Worm (Caenorhabditis elegans) whole organism, mixed stage, embryonic: Measurements from ENCODE around the gene npr-13.

Experiments used
- M03D4.4 ChIP-seq: sonication (generic microtip); optimal IDR thresholded peaks from 2 replicates; lab custom pipeline; 2017; ENCODE audit warnings: mild to moderate bottlenecking, missing genetic modification characterization, missing compliant biosample characterization
- ceh-39 ChIP-seq: fragments of 150-350 bp; optimal IDR thresholded peaks from 2 replicates; lab custom pipeline; 2014; ENCODE audit warnings: missing biosample characterization, missing genetic modification characterization
- lsy-2 ChIP-seq: fragments of 150-350 bp; optimal IDR thresholded peaks from 2 replicates; lab custom pipeline; 2014; ENCODE audit warnings: missing biosample characterization, missing genetic modification characterization
- nhr-12 ChIP-seq: fragments of 150-350 bp; optimal IDR thresholded peaks from 2 replicates; lab custom pipeline; 2014; ENCODE audit warnings: missing biosample characterization, missing genetic modification characterization
- nhr-28 ChIP-seq: fragments of 150-350 bp; optimal IDR thresholded peaks from 2 replicates; lab custom pipeline; 2014; ENCODE audit warnings: missing biosample characterization, missing genetic modification characterization
- unc-120 ChIP-seq: sonication (generic microtip); optimal IDR thresholded peaks from 2 replicates; lab custom pipeline; 2017; ENCODE audit warnings: missing genetic modification characterization, missing compliant biosample characterization; ENCODE audit not compliant: poor library complexity, severe bottlenecking
- ztf-11 ChIP-seq: fragments of 150-350 bp; optimal IDR thresholded peaks from 2 replicates; lab custom pipeline; 2014; ENCODE audit warnings: missing biosample characterization, missing genetic modification characterization

DNA sequence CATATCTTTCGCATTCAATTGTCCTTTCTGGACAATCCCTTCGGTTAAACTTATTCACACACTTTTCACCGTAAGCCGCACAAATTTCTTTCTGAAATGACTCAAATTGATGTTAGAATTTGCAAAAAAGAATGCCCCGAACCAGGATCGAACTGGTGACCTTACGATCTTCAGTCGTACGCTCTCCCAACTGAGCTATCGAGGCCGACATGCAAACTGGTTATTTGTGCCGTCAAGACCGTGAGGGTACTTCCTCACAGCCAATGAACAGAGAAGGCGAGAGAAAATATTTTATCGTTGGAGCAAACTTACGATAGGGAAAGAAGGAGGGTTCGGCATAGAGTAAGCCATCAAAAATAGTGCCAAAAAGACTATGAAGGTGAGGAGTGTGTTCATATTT is 17.9 kb upstream of the npr-13 start:
- TF ChIP-seq lsy-2 (tag; lab: Kevin White, UChicago) (no peak), unc-120 (peak; percentile 32), M03D4.4 (tag; lab: Kevin White, UChicago) (peak; percentile 60), nhr-28 (no peak), ceh-39 (tag; lab: Kevin White, UChicago) (no peak), ztf-11 (tag; lab: Kevin White, UChicago) (no peak), nhr-12 (tag; lab: Kevin White, UChicago) (no peak)
